Worm (Caenorhabditis elegans) whole organism, L4 larva: ENCODE data around the gene Y46C8AL.11.

ENCODE experiments used
- D1046.2 ChIP-seq: fragments of 200-800 bp; sonication (Bioruptor generic); IDR thresholded peaks from 2 replicates; pipeline ENCODE4 v1.3.6; 2022; ENCODE audit warnings: missing genetic modification characterization, missing compliant biosample characterization
- F26F4.8 ChIP-seq: fragments of 200-800 bp; sonication (Bioruptor generic); conservative IDR thresholded peaks from 2 replicates; pipeline ENCODE4 v1.3.6; 2022; ENCODE audit warnings: missing genetic modification characterization, missing compliant biosample characterization
- F49E8.2 ChIP-seq: sonication (generic microtip); optimal IDR thresholded peaks from 2 replicates; lab custom pipeline; 2016; ENCODE audit warnings: missing compliant biosample characterization, mild to moderate bottlenecking, missing genetic modification characterization, borderline replicate concordance
- R02D3.7 ChIP-seq: fragments of 150-350 bp; sonication (generic microtip); optimal IDR thresholded peaks from 3 replicates; lab custom pipeline; 2014; ENCODE audit warnings: missing biosample characterization, missing genetic modification characterization
- Y48G9A.11 ChIP-seq: fragments of 200-800 bp; sonication (Bioruptor generic); IDR thresholded peaks from 2 replicates; pipeline ENCODE4 v1.3.6; 2022; ENCODE audit warnings: missing genetic modification reagents, missing genetic modification characterization, missing compliant biosample characterization
- ZK546.5 ChIP-seq, 2 experiments: sonication (generic microtip); optimal IDR thresholded peaks; 2 replicates each; lab custom pipeline; 2017; ENCODE audit warnings: missing biosample characterization in 2 of 2, missing genetic modification characterization in 2 of 2
- aha-1 ChIP-seq: fragments of 150-350 bp; peaks from one replicate; lab custom pipeline; 2014; ENCODE audit warnings: missing biosample characterization, missing genetic modification characterization
- aly-2 ChIP-seq: sonication (generic microtip); optimal IDR thresholded peaks from 2 replicates; lab custom pipeline; 2018; ENCODE audit warnings: missing biosample characterization, missing genetic modification characterization
- attf-4 ChIP-seq: sonication (generic microtip); optimal IDR thresholded peaks from 3 replicates; lab custom pipeline; 2017; ENCODE audit warnings: missing biosample characterization, missing genetic modification characterization
- ceh-28 ChIP-seq: fragments of 150-350 bp; optimal IDR thresholded peaks from 2 replicates; lab custom pipeline; 2014; ENCODE audit warnings: missing biosample characterization, missing genetic modification reagents, missing genetic modification characterization
- ceh-44 ChIP-seq: fragments of 200-800 bp; sonication (Bioruptor generic); IDR thresholded peaks from 2 replicates; pipeline ENCODE4 v1.3.6; 2022; ENCODE audit warnings: missing genetic modification reagents, missing genetic modification characterization, missing compliant biosample characterization
- ceh-82 ChIP-seq: sonication (generic microtip); optimal IDR thresholded peaks from 2 replicates; lab custom pipeline; 2017; ENCODE audit warnings: missing biosample characterization, missing genetic modification characterization
- ces-1 ChIP-seq: fragments of 150-350 bp; sonication (generic microtip); optimal IDR thresholded peaks from 4 replicates; lab custom pipeline; 2014; ENCODE audit warnings: missing biosample characterization, missing genetic modification reagents, missing genetic modification characterization
- daf-16 ChIP-seq, 3 experiments: sonication (generic microtip); optimal IDR thresholded peaks; 2 replicates each; lab custom pipeline; 2016 to 2017; ENCODE audit warnings: missing genetic modification characterization in 3 of 3, missing genetic modification reagents in 3 of 3, mild to moderate bottlenecking in 2 of 3, missing compliant biosample characterization in 2 of 3, missing biosample characterization in 1 of 3, moderate library complexity in 1 of 3
- dmd-6 ChIP-seq: fragments of 200-800 bp; sonication (Bioruptor generic); IDR thresholded peaks from 2 replicates; pipeline ENCODE4 v1.3.6; 2022; ENCODE audit warnings: missing genetic modification reagents, missing genetic modification characterization, missing compliant biosample characterization
- hlh-30 ChIP-seq: sonication (generic microtip); optimal IDR thresholded peaks from 2 replicates; lab custom pipeline; 2017; ENCODE audit warnings: antibody characterized with exemption, mild to moderate bottlenecking, missing genetic modification characterization, missing compliant biosample characterization; ENCODE audit not compliant: insufficient read depth
- lim-7 ChIP-seq: fragments of 200-800 bp; sonication (Bioruptor generic); IDR thresholded peaks from 2 replicates; pipeline ENCODE4 v1.3.6; 2022; ENCODE audit warnings: missing genetic modification characterization, missing compliant biosample characterization
- lin-15B ChIP-seq: fragments of 150-350 bp; sonication (generic microtip); optimal IDR thresholded peaks from 3 replicates; lab custom pipeline; 2014; ENCODE audit warnings: missing biosample characterization, missing genetic modification characterization
- lin-38 ChIP-seq: fragments of 200-800 bp; sonication (Bioruptor generic); IDR thresholded peaks from 2 replicates; pipeline ENCODE4 v1.3.6; 2022; ENCODE audit warnings: missing genetic modification reagents, missing genetic modification characterization, missing compliant biosample characterization
- lin-39 ChIP-seq: fragments of 150-350 bp; optimal IDR thresholded peaks from 2 replicates; lab custom pipeline; 2014; ENCODE audit warnings: missing biosample characterization, missing genetic modification reagents, missing genetic modification characterization
- lir-3 ChIP-seq: sonication (generic microtip); optimal IDR thresholded peaks from 2 replicates; lab custom pipeline; 2016; ENCODE audit warnings: mild to moderate bottlenecking, missing genetic modification characterization, missing compliant biosample characterization
- lsy-2 ChIP-seq, 2 experiments: fragments of 150-350 bp in 1 of 2; sonication (generic microtip) in 1 of 2; optimal IDR thresholded peaks; 2 replicates each; lab custom pipeline; 2014 to 2017; ENCODE audit warnings: missing biosample characterization in 2 of 2, missing genetic modification characterization in 2 of 2
- madf-5 ChIP-seq, 2 experiments: fragments of 200-800 bp; sonication (Bioruptor generic); IDR thresholded peaks; 2 replicates each; pipeline ENCODE4 v1.3.6; 2022; ENCODE audit warnings: missing compliant biosample characterization in 2 of 2, missing genetic modification characterization in 2 of 2
- mes-2 ChIP-seq: sonication (generic microtip); optimal IDR thresholded peaks from 2 replicates; lab custom pipeline; 2016; ENCODE audit warnings: missing genotype, mild to moderate bottlenecking, missing genetic modification characterization, missing compliant biosample characterization; ENCODE audit not compliant: poor library complexity, severe bottlenecking
- nhr-10 ChIP-seq: fragments of 150-350 bp; optimal IDR thresholded peaks from 2 replicates; lab custom pipeline; 2014; ENCODE audit warnings: missing biosample characterization, missing genetic modification characterization
- nhr-111 ChIP-seq: fragments of 200-800 bp; sonication (Bioruptor generic); optimal IDR thresholded peaks from 2 replicates; lab custom pipeline; 2018; ENCODE audit warnings: mild to moderate bottlenecking, missing genetic modification characterization, missing compliant biosample characterization
- nhr-28 ChIP-seq: fragments of 150-350 bp; optimal IDR thresholded peaks from 2 replicates; lab custom pipeline; 2014; ENCODE audit warnings: missing biosample characterization, missing genetic modification characterization
- nhr-41 ChIP-seq: fragments of 200-800 bp; sonication (Bioruptor generic); IDR thresholded peaks from 2 replicates; pipeline ENCODE4 v1.3.6; 2022; ENCODE audit warnings: missing genetic modification reagents, missing genetic modification characterization, missing compliant biosample characterization
- nhr-48 ChIP-seq: sonication (generic microtip); optimal IDR thresholded peaks from 2 replicates; lab custom pipeline; 2016; ENCODE audit warnings: mild to moderate bottlenecking, missing genetic modification characterization, missing compliant biosample characterization
- nhr-77 ChIP-seq: fragments of 150-350 bp; optimal IDR thresholded peaks from 2 replicates; lab custom pipeline; 2014; ENCODE audit warnings: missing biosample characterization, missing genetic modification characterization
- php-3 ChIP-seq: fragments of 200-800 bp; sonication (Bioruptor generic); IDR thresholded peaks from 2 replicates; pipeline ENCODE4 v1.3.6; 2022; ENCODE audit warnings: missing genetic modification reagents, missing genetic modification characterization, missing compliant biosample characterization
- pqm-1 ChIP-seq: sonication (generic microtip); optimal IDR thresholded peaks from 2 replicates; lab custom pipeline; 2017; ENCODE audit warnings: missing biosample characterization, missing genetic modification characterization
- rbr-2 ChIP-seq: sonication (generic microtip); optimal IDR thresholded peaks from 2 replicates; lab custom pipeline; 2016; ENCODE audit warnings: missing genotype, missing genetic modification characterization, missing compliant biosample characterization
- saeg-2 ChIP-seq: fragments of 200-800 bp; sonication (Bioruptor generic); IDR thresholded peaks from 2 replicates; pipeline ENCODE4 v1.3.6; 2022; ENCODE audit warnings: missing genetic modification reagents, missing genetic modification characterization, missing compliant biosample characterization
- snpc-1.2 ChIP-seq: fragments of 200-800 bp; sonication (Bioruptor generic); IDR thresholded peaks from 2 replicates; pipeline ENCODE4 v1.3.6; 2022; ENCODE audit warnings: missing genetic modification reagents, missing genetic modification characterization, missing compliant biosample characterization
- tag-97 ChIP-seq: fragments of 200-800 bp; sonication (Bioruptor generic); IDR thresholded peaks from 2 replicates; pipeline ENCODE4 v1.3.6; 2022; ENCODE audit warnings: missing genetic modification characterization, missing compliant biosample characterization
- tra-1 ChIP-seq: fragments of 200-800 bp; sonication (Bioruptor generic); IDR thresholded peaks from 2 replicates; pipeline ENCODE4 v1.3.6; 2022; ENCODE audit warnings: missing genetic modification reagents, missing genetic modification characterization, missing compliant biosample characterization
- unc-130 ChIP-seq: sonication (generic microtip); optimal IDR thresholded peaks from 2 replicates; lab custom pipeline; 2016; ENCODE audit warnings: missing genetic modification reagents, missing genetic modification characterization, missing compliant biosample characterization
- unc-39 ChIP-seq: sonication (generic microtip); optimal IDR thresholded peaks from 2 replicates; lab custom pipeline; 2017; ENCODE audit warnings: missing biosample characterization, missing genetic modification characterization
- vab-7 ChIP-seq: fragments of 200-800 bp; sonication (Bioruptor generic); IDR thresholded peaks from 2 replicates; pipeline ENCODE4 v1.3.6; 2022; ENCODE audit warnings: missing genetic modification reagents, missing genetic modification characterization, missing compliant biosample characterization
- zag-1 ChIP-seq: fragments of 150-350 bp; optimal IDR thresholded peaks from 2 replicates; lab custom pipeline; 2014; ENCODE audit warnings: missing biosample characterization, missing genetic modification characterization
- zfp-3 ChIP-seq: fragments of 200-800 bp; sonication (Bioruptor generic); conservative IDR thresholded peaks from 2 replicates; pipeline ENCODE4 v1.3.6; 2022; ENCODE audit warnings: missing genetic modification reagents, missing genetic modification characterization, missing compliant biosample characterization
- zip-11 ChIP-seq: fragments of 200-800 bp; sonication (Bioruptor generic); IDR thresholded peaks from 2 replicates; pipeline ENCODE4 v1.3.6; 2022; ENCODE audit warnings: missing genetic modification characterization, missing compliant biosample characterization
- ztf-7 ChIP-seq: fragments of 150-350 bp; optimal IDR thresholded peaks from 2 replicates; lab custom pipeline; 2014; ENCODE audit warnings: missing biosample characterization, missing genetic modification characterization

Y46C8AL.11 gene

DNA sequence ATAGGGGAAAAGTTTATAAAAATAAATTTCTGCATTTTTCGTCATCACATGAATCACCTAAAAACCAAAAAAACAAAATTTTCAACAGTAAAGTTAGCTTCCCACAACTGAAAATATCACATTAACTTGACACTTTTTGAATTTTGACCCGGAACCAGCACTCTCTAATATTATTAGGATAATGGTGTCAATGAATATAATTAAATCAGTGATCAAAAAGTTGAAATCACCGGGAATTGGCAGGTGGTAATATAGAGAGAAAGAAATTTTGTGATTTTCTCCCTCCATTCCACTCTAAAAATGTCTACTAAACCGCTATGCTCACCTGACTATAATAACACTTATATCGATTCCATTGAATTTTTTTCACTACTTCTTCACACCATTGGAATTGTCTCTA lies 36.4 kb downstream of the Y46C8AL.11 start, which contains the start of gene srh-222:
Gene srh-222, plus strand, starts transcription at position 301 of the 400 bp plus-strand sequence.
- no peak for TF ChIP-seq lir-3 (tag; lab: Kevin White, UChicago)
- no peak for TF ChIP-seq mes-2 (tag; lab: Kevin White, UChicago)
- no peak for TF ChIP-seq tra-1 (GFP tag; lab: Robert Waterston, UW)
- no peak for TF ChIP-seq R02D3.7 (tag; lab: Kevin White, UChicago)
- TF ChIP-seq ZK546.5 (tag; optimal IDR thresholded peaks at IDR 0.05; lab: Kevin White, UChicago), result no peak
- no peak for TF ChIP-seq lin-38 (GFP tag; lab: Robert Waterston, UW)
- no peak for TF ChIP-seq attf-4 (tag; lab: Kevin White, UChicago)
- no peak for TF ChIP-seq lsy-2 (tag; optimal IDR thresholded peaks at IDR 0.05; lab: Kevin White, UChicago)
- no peak for TF ChIP-seq dmd-6 (GFP tag; lab: Robert Waterston, UW)
- TF ChIP-seq tag-97 (GFP tag; lab: Robert Waterston, UW), result no peak
- no peak for TF ChIP-seq ceh-44 (GFP tag; lab: Robert Waterston, UW)
- no peak for TF ChIP-seq ceh-82
- TF ChIP-seq nhr-111, result no peak

DNA sequence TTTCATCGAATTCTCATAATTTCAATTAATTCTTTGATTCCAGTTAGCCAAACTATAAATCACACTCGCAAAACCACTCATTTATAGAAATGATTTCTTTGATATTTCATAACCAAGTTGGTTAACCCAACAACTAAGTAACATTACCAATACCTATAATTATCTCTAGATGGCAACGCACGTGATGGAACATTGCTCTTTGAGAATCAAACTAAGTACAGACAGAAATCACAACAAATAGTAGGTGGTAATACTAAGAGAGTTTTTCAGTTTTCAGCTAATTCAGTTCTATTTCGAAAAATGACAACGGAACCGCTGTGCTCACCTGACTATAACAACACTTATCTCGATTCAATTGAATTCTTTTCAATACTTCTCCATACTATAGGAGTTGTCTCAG lies 38.5 kb downstream of the Y46C8AL.11 start, which contains the start of gene srh-223:
Gene srh-223, plus strand, starts transcription at position 301 of the 400 bp plus-strand sequence.
- no peak for TF ChIP-seq ztf-7 (tag; lab: Kevin White, UChicago)
- TF ChIP-seq madf-5 (GFP tag; IDR thresholded peaks at IDR 0.05; lab: Robert Waterston, UW), result no peak
- no peak for TF ChIP-seq saeg-2 (GFP tag; lab: Robert Waterston, UW)
- TF ChIP-seq aha-1 (tag; lab: Kevin White, UChicago), result peak; percentile 64
- no peak for TF ChIP-seq zag-1 (tag; lab: Kevin White, UChicago)
- TF ChIP-seq aly-2, result no peak

- TF ChIP-seq nhr-28 (tag; lab: Kevin White, UChicago) (no peak), aha-1 (tag; lab: Kevin White, UChicago) (peak; percentile 92), zip-11 (GFP tag; lab: Robert Waterston, UW) (no peak)
Measured at ce11 chrIV:3988132-3988531, 45.0 kb downstream of the Y46C8AL.11 start.

ce11 chrIV:3988638-3989152 lies 45.6 kb downstream of the Y46C8AL.11 start, which contains the start of gene clec-78:
Gene clec-78, plus strand, starts transcription at chrIV:3989102.
- TF ChIP-seq nhr-10 (tag; lab: Kevin White, UChicago), result no peak
- TF ChIP-seq zfp-3, result no peak
- TF ChIP-seq nhr-48 (tag; lab: Kevin White, UChicago), result no peak
- TF ChIP-seq lin-15B (tag; lab: Kevin White, UChicago), result no peak
- TF ChIP-seq nhr-77 (tag; lab: Kevin White, UChicago), result peak; percentile 85
- TF ChIP-seq unc-39 (tag; lab: Kevin White, UChicago), result no peak
- no peak for TF ChIP-seq unc-130 (GFP tag; lab: Kevin White, UChicago)
- peak; percentile 78 for TF ChIP-seq nhr-41 (GFP tag; lab: Robert Waterston, UW)
- TF ChIP-seq vab-7 (GFP tag; lab: Robert Waterston, UW), result no peak
- TF ChIP-seq ces-1 (GFP tag; lab: Kevin White, UChicago), result no peak
- no peak for TF ChIP-seq lin-38 (GFP tag; lab: Robert Waterston, UW)
- TF ChIP-seq F26F4.8 (GFP tag; lab: Robert Waterston, UW), result no peak
- peak; percentile 84 for TF ChIP-seq tra-1 (GFP tag; lab: Robert Waterston, UW)
- no peak for TF ChIP-seq hlh-30 (tag; lab: Kevin White, UChicago)
- no peak for TF ChIP-seq snpc-1.2
- TF ChIP-seq lin-39 (tag; lab: Kevin White, UChicago), result no peak
- TF ChIP-seq D1046.2 (GFP tag; lab: Robert Waterston, UW), result no peak
- TF ChIP-seq aha-1 (tag; lab: Kevin White, UChicago), result no peak
- TF ChIP-seq Y48G9A.11 (GFP tag; lab: Robert Waterston, UW), result no peak
- no peak for TF ChIP-seq ceh-28 (tag; lab: Kevin White, UChicago)
- no peak for TF ChIP-seq ztf-7 (tag; lab: Kevin White, UChicago)
- no peak for TF ChIP-seq R02D3.7 (tag; lab: Kevin White, UChicago)
- peak; percentile 99 for TF ChIP-seq pqm-1 (tag; lab: Kevin White, UChicago)
- TF ChIP-seq rbr-2 (tag; lab: Kevin White, UChicago), result no peak
- TF ChIP-seq F49E8.2 (tag; lab: Kevin White, UChicago), result no peak
- TF ChIP-seq lim-7 (GFP tag; lab: Robert Waterston, UW), result no peak
- no peak for TF ChIP-seq daf-16 (GFP tag; optimal IDR thresholded peaks at IDR 0.05; lab: Kevin White, UChicago)
- peak; percentile 78 for TF ChIP-seq daf-16 (tag; optimal IDR thresholded peaks at IDR 0.05; lab: Kevin White, UChicago)
- TF ChIP-seq php-3 (GFP tag; lab: Robert Waterston, UW), result peak; percentile 83
- no peak for TF ChIP-seq ZK546.5 (tag; optimal IDR thresholded peaks at IDR 0.05; lab: Kevin White, UChicago)
- TF ChIP-seq zip-11 (GFP tag; lab: Robert Waterston, UW), result no peak
- TF ChIP-seq attf-4 (tag; lab: Kevin White, UChicago), result no peak
- TF ChIP-seq saeg-2 (GFP tag; lab: Robert Waterston, UW), result no peak
